Fruit fly (Drosophila melanogaster): ENCODE results near the gene CG15253.

CG15253 gene

DNA sequence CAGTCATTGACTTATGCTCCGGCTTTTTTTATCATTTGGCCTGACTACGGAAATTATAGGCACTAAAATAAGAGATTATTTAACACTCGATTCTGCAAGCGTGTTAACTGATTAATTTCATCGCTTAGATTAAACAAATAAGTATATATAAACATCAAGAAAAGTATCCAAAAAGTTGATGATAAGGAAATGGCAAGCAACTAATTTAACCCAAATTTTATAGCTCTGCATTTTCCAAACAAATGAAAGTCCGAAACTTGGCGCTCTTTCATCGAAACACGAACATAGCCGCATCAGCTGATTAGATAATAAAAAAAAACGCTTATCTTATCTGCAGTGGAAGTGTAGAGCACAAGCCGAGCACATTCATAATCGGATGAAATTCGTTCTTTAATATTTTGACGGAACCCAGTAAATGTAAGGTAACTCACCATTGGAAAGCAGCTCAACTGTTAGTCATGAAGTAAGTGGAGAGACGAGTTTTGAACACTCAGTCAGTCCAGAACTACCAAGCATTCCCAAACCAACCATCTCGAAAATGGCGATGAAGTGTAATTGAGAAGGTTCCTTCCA lies 13.5 kb upstream of the CG15253 start, which contains the start of gene CG18480 (continued):
- no peak for TF ChIP-seq dmrt11E (tag; optimal IDR thresholded peaks at IDR 0.05)
- TF ChIP-seq CG8924 (tag; optimal IDR thresholded peaks at IDR 0.05), result no peak
- TF ChIP-seq CG10979 (tag; optimal IDR thresholded peaks at IDR 0.05), result no peak
- peak in 1 of 2 experiments; percentile 25 for TF ChIP-seq crp (GFP tag; optimal IDR thresholded peaks at IDR 0.05)
- TF ChIP-seq CG11723 (GFP tag; optimal IDR thresholded peaks at IDR 0.05), result peak; percentile 13
- no peak for TF ChIP-seq CG33213 (GFP tag; optimal IDR thresholded peaks at IDR 0.05)
- no peak for TF ChIP-seq h (optimal IDR thresholded peaks at IDR 0.05)
- TF ChIP-seq CG34422 (GFP tag; IDR thresholded peaks at IDR 0.05), result no peak
- no peak for TF ChIP-seq CG11085 (GFP tag; IDR thresholded peaks at IDR 0.05)
- no peak for TF ChIP-seq vnd (GFP tag; IDR thresholded peaks at IDR 0.05; ENCODE audit: partially characterized antibody)
- TF ChIP-seq stc (GFP tag; IDR thresholded peaks at IDR 0.05), result no peak
- TF ChIP-seq ewg (GFP tag; optimal IDR thresholded peaks at IDR 0.05), result no peak
- TF ChIP-seq CG3726 (GFP tag; IDR thresholded peaks at IDR 0.05), result 0 out of 3 replicates have a peak, but pooled peaks have one; percentile 36
- no peak for TF ChIP-seq CG8290 (GFP tag; optimal IDR thresholded peaks at IDR 0.05)
- peak in 1 of 2 experiments; percentile 78 for TF ChIP-seq CG8290 (tag; optimal IDR thresholded peaks at IDR 0.05)
- no peak for TF ChIP-seq so (GFP tag; IDR thresholded peaks at IDR 0.05)
- no peak for TF ChIP-seq CG17829 (tag; optimal IDR thresholded peaks at IDR 0.05)
- no peak for TF ChIP-seq CG2712 (tag; optimal IDR thresholded peaks at IDR 0.05)
- no peak for TF ChIP-seq kni (GFP tag; optimal IDR thresholded peaks at IDR 0.05)
- TF ChIP-seq CG18599 (GFP tag; optimal IDR thresholded peaks at IDR 0.05), result peak; percentile 82
- peak; percentile 69 for TF ChIP-seq mam (GFP tag; optimal IDR thresholded peaks at IDR 0.05)
- TF ChIP-seq Hmr (GFP tag; optimal IDR thresholded peaks at IDR 0.05), result peak; percentile 47
- no peak for TF ChIP-seq Mes4 (GFP tag; optimal IDR thresholded peaks at IDR 0.05)
- no peak for TF ChIP-seq dati (GFP tag; IDR thresholded peaks at IDR 0.05)
- TF ChIP-seq Elba2 (GFP tag; optimal IDR thresholded peaks at IDR 0.05), result no peak
- peak; percentile 79 for TF ChIP-seq ci (GFP tag; IDR thresholded peaks at IDR 0.05)
- no peak for TF ChIP-seq CG6272 (GFP tag; IDR thresholded peaks at IDR 0.05)
- no peak for TF ChIP-seq hbn (GFP tag; IDR thresholded peaks at IDR 0.05; ENCODE audit: partially characterized antibody)
- no peak for TF ChIP-seq disco-r (GFP tag; optimal IDR thresholded peaks at IDR 0.05)
- TF ChIP-seq CG31224 (GFP tag; IDR thresholded peaks at IDR 0.05), result no peak
- no peak for TF ChIP-seq cas (GFP tag; IDR thresholded peaks at IDR 0.05)
- TF ChIP-seq CG11398 (GFP tag; optimal IDR thresholded peaks at IDR 0.05), result peak; percentile 19
- TF ChIP-seq Ravus (GFP tag; IDR thresholded peaks at IDR 0.05), result no peak
- no peak for TF ChIP-seq zen (tag; optimal IDR thresholded peaks at IDR 0.05)
- no peak for TF ChIP-seq Rx (GFP tag; IDR thresholded peaks at IDR 0.05)
- peak; percentile 42 for TF ChIP-seq HLH54F (GFP tag; optimal IDR thresholded peaks at IDR 0.05)
- 0 out of 2 replicates have a peak, but pooled peaks have one; percentile 29 for TF ChIP-seq ranshi (GFP tag; IDR thresholded peaks at IDR 0.05)
- TF ChIP-seq CG9609 (GFP tag; optimal IDR thresholded peaks at IDR 0.05), result no peak
- TF ChIP-seq CG31441 (GFP tag; IDR thresholded peaks at IDR 0.05), result no peak; the same call in 1 of the 2 replicates
- TF ChIP-seq toy (GFP tag; IDR thresholded peaks at IDR 0.05), result no peak
- no peak for TF ChIP-seq mld (GFP tag; IDR thresholded peaks at IDR 0.05; ENCODE audit: partially characterized antibody)
- TF ChIP-seq Aef1 (GFP tag; IDR thresholded peaks at IDR 0.05), result no peak
- TF ChIP-seq lola (GFP tag; optimal IDR thresholded peaks at IDR 0.05), result no peak
- TF ChIP-seq CG7839 (tag; optimal IDR thresholded peaks at IDR 0.05), result peak; percentile 65
- no peak for TF ChIP-seq CG6791 (GFP tag; IDR thresholded peaks at IDR 0.05; ENCODE audit: partially characterized antibody)
- TF ChIP-seq CG17612 (GFP tag; IDR thresholded peaks at IDR 0.05), result 0 out of 2 replicates have a peak, but pooled peaks have one; percentile 22
- no peak for TF ChIP-seq CG13624 (GFP tag; optimal IDR thresholded peaks at IDR 0.05)
- TF ChIP-seq CG10959 (GFP tag; IDR thresholded peaks at IDR 0.05), result no peak
- no peak for TF ChIP-seq dimm (GFP tag; IDR thresholded peaks at IDR 0.05)
- TF ChIP-seq HmgZ (tag; optimal IDR thresholded peaks at IDR 0.05), result peak; percentile 54
- TF ChIP-seq CG18476 (GFP tag; optimal IDR thresholded peaks at IDR 0.05), result no peak

All from whole organism, embryonic.